Worm (Caenorhabditis elegans) whole organism, mixed stage, embryonic: ENCODE results near the gene fbxa-113.

ENCODE experiments used
- elt-1 ChIP-seq: sonication (generic microtip); optimal IDR thresholded peaks from 2 replicates; lab custom pipeline; 2017; ENCODE audit warnings: missing genetic modification characterization, mild to moderate bottlenecking, missing compliant biosample characterization, antibody characterized with exemption, moderate library complexity, borderline replicate concordance; ENCODE audit not compliant: insufficient read depth
- elt-3 ChIP-seq: fragments of 150-350 bp; optimal IDR thresholded peaks from 2 replicates; lab custom pipeline; 2014; ENCODE audit warnings: missing biosample characterization, missing genetic modification characterization
- ham-2 ChIP-seq: fragments of 200-800 bp; sonication (Bioruptor generic); optimal IDR thresholded peaks from 2 replicates; lab custom pipeline; 2018; ENCODE audit warnings: mild to moderate bottlenecking, missing genetic modification characterization, missing compliant biosample characterization
- lsy-2 ChIP-seq: fragments of 150-350 bp; optimal IDR thresholded peaks from 2 replicates; lab custom pipeline; 2014; ENCODE audit warnings: missing biosample characterization, missing genetic modification characterization
- mep-1 ChIP-seq: fragments of 150-350 bp; optimal IDR thresholded peaks from 2 replicates; lab custom pipeline; 2017; ENCODE audit warnings: missing biosample characterization, missing genetic modification reagents, missing genetic modification characterization, inconsistent platforms
- mls-2 ChIP-seq: sonication (generic microtip); optimal IDR thresholded peaks from 2 replicates; lab custom pipeline; 2016; ENCODE audit warnings: mild to moderate bottlenecking, missing genetic modification characterization, moderate library complexity, missing compliant biosample characterization
- nhr-2 ChIP-seq: fragments of 150-350 bp; optimal IDR thresholded peaks from 2 replicates; lab custom pipeline; 2014; ENCODE audit warnings: missing biosample characterization, missing genetic modification characterization
- pha-4 ChIP-seq: fragments of 150-350 bp; optimal IDR thresholded peaks from 2 replicates; lab custom pipeline; 2018; ENCODE audit warnings: missing biosample characterization, missing genetic modification reagents, missing genetic modification characterization
- snpc-4 ChIP-seq: fragments of 150-350 bp; optimal IDR thresholded peaks from 2 replicates; lab custom pipeline; 2014; ENCODE audit warnings: missing biosample characterization, missing genetic modification characterization
- unc-62 ChIP-seq: fragments of 150-350 bp; optimal IDR thresholded peaks from 2 replicates; lab custom pipeline; 2014; ENCODE audit warnings: missing biosample characterization, missing genetic modification reagents, missing genetic modification characterization
- ztf-11 ChIP-seq: fragments of 150-350 bp; optimal IDR thresholded peaks from 2 replicates; lab custom pipeline; 2014; ENCODE audit warnings: missing biosample characterization, missing genetic modification characterization

DNA sequence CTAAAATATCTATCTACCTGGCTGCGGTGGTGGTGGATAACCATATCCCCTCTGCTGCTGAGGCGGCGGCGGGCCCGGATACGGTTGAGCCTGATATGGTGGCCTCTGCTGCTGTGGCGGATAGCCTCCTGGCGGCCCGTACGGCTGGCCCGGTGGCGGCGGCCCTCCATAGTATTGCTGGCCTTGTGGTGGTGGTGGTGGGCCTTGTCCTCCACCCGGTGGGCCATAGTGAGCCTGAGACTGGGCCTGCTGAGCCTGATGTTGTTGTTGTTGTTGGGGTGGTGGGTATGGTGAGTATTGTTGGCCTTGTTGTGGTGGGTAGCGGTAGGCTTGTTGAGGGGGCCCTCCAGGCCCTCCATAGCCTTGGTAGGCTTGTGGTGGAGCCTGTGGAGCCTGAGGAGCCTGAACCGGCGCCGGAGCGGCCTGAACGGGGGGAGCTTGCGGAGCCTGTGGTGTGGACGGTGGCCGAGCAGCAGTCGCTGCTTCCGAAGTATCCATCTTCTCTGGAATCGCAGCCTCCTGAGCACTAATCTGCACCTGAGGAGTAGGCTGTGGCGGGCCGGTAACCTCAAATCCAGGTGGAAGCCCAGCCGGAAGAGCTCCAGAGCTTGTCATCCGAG, 38.2 kb downstream of the fbxa-113 start:
- no peak for TF ChIP-seq ztf-11 (tag; lab: Kevin White, UChicago)
- no peak for TF ChIP-seq lsy-2
- TF ChIP-seq elt-1 = no peak
- TF ChIP-seq unc-62 (GFP tag; lab: Kevin White, UChicago) = no peak
- TF ChIP-seq mep-1 (tag; lab: Kevin White, UChicago) = no peak
- no peak for TF ChIP-seq snpc-4
- no peak for TF ChIP-seq nhr-2 (tag; lab: Kevin White, UChicago)
- TF ChIP-seq mls-2 (tag; lab: Kevin White, UChicago) = no peak
- TF ChIP-seq pha-4 (tag; lab: Kevin White, UChicago) = no peak
- no peak for TF ChIP-seq elt-3
- no peak for TF ChIP-seq ham-2
